Worm (Caenorhabditis elegans): ENCODE measurements around the gene K05F1.1.
A peak's percentile ranks its signal among the peaks of the same experiment; 100 is the strongest.
"Not testable (repeated sequence)": the region's sequence is repeated elsewhere in the genome, so short reads cannot be mapped to it uniquely, and the experiment has no call there.

Gene K05F1.1

DNA sequence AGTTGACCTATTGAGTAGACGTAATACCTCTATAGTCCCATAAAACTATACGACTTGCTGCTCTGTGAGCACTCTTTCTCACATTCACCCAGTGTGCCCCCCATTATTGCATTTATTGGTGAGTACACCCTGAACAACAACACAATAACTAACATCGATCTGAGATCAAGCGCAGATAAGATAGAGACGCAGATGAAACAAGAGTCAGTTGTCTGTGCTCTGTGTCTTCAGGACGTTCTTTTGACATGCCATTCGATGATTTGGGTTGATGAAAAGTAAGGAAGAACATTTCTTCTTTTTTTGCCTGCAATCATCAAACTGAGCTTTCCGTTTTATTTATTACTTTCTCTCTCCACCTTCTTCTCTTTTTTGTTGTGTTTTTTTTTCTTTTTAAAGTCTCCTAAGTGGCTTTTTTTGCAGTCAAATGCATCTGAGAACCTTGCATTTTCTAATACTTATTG is 10.8 kb upstream of the K05F1.1 start, which contains the start of gene lect-2:
lect-2 (plus strand) TSS at position 411 of the 461 bp plus-strand sequence.
- TF ChIP-seq W03F9.2 (tag; optimal IDR thresholded peaks at IDR 0.05) (no peak), dao-5 (tag; optimal IDR thresholded peaks at IDR 0.05) (no peak), him-1 (tag; optimal IDR thresholded peaks at IDR 0.05) (no peak)

DNA sequence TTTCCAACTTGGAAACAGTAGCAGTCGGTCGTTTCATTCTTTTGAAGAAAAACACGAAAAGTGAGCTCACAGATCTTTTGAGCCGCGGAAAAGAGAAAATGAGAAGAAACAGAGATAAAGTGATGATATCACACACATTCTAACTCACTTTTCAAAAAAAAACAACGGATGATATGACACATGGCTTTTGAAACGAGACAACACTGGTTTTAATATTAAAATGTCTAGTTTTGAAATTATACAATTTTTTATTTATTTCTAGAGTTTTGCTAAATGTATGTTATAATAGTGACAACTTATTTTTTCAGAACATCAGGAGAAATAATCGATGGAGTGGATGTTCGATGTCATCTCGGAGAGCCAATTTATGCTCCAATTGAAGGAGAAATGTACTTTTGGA is 8.7 kb upstream of the K05F1.1 start, which contains the start of gene K05F1.14:
K05F1.14 (minus strand) TSS at position 101 of the 400 bp plus-strand sequence.
- TF ChIP-seq him-1 (tag; optimal IDR thresholded peaks at IDR 0.05) (no peak), W03F9.2 (tag; optimal IDR thresholded peaks at IDR 0.05) (no peak)

DNA sequence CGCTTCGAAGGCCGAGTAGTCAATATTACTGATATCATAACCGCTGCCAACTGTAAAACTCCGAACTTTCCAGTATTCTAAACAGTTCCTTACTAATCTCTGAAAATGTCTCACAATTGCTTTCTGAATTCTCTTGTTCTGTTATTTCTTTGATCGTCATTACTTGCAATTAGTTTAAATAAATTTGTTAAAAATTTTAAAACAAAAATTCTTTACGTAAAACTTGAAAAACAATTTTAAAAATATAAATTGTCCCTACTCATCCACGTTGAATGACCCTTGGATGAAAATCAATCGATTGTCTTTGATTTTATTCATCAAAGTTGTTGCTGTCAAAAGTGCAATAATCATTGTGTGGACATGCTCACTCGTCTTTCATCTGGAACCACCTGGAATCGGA is 7.0 kb upstream of the K05F1.1 start, which contains the start of gene acdh-8:
acdh-8 (plus strand) TSS at position 301 of the 400 bp plus-strand sequence.
- TF ChIP-seq dao-5 (tag; optimal IDR thresholded peaks at IDR 0.05): no peak
- TF ChIP-seq W03F9.2 (tag; optimal IDR thresholded peaks at IDR 0.05): no peak
- no peak for TF ChIP-seq him-1 (tag; optimal IDR thresholded peaks at IDR 0.05)

DNA sequence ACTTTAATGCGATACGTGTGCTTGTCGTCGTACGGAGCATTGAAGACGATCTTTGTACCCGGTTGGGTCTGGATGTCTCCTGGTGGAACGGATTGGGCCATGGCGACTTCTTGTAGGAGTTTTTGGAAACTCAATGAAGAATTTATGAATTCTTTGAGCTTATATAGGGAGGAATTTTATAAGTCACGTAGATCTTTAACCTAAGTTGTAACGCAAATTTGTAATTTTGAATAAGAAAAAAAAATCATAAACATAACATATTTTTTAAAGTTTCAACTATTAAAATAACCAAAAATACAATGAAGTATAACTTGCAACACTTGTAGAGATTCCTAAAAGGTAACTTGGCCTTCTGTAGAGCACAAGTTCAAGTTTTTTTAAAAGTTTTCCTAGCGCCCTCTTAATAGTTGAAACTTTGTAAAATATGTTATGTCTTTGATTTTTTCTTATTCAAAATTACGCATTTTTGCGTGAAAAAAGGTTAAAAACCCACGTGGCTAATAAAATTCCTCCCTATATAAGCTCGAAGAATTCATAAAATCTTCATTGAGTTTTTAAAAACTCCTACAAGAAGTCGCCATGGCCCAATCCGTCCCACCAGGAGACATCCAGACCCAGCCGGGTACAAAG is 3.7 kb upstream of the K05F1.1 start, which contains the start of the genes msp-63 and msp-142:
msp-63 (minus strand) TSS at position 101 of the 630 bp plus-strand sequence.
msp-142 (plus strand) TSS at position 580 of the 630 bp plus-strand sequence.
- TF ChIP-seq him-1 (tag; optimal IDR thresholded peaks at IDR 0.05) (no peak), dao-5 (tag; optimal IDR thresholded peaks at IDR 0.05) (no peak), W03F9.2 (tag; optimal IDR thresholded peaks at IDR 0.05) (no peak)

DNA sequence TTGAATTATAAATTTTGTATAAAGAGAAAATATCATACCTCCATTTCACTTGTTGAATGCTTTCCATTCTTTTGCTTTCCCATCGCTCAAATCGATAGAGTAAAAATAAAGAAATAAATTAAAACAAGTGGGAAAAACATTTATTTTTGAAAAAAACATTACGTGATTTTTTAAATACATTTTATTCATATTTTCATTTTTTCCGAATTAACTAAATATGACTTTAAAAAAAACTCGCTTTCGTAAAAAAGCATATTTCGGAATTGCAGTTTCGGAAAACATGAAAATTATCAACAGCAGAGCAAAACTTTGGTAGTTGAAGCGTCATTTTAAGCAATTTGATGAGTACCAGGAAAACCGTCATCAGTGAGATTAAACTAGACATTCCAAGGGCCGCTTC is 1.6 kb upstream of the K05F1.1 start, which contains the start of gene K05F1.8:
K05F1.8 (minus strand) TSS at position 101 of the 400 bp plus-strand sequence.
- TF ChIP-seq dao-5 (tag; optimal IDR thresholded peaks at IDR 0.05): no peak
- no peak for TF ChIP-seq him-1 (tag; optimal IDR thresholded peaks at IDR 0.05)
- TF ChIP-seq W03F9.2 (tag; optimal IDR thresholded peaks at IDR 0.05): no peak

DNA sequence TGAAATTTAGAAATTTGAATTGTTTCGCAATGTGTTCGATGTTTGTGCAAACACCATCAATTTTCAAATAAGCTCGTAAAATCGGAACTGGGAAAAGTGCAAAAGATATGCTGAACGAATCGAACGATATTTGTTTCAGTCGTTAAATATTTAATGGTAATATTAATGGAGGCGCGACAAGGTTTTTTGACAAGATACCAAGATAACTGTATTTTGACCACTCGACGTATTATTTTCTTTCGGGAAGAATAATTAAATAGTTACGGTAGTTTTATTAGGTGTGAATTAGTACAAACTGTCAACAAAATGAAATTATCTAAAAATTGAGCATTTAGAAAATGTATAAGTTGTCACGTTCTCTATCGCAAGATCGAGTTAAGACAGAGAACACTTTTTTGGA is 3.1 kb downstream of the K05F1.1 start:
- no peak for TF ChIP-seq dao-5 (tag; optimal IDR thresholded peaks at IDR 0.05)
- no peak for TF ChIP-seq W03F9.2 (tag; optimal IDR thresholded peaks at IDR 0.05)
- no peak for TF ChIP-seq him-1 (tag; optimal IDR thresholded peaks at IDR 0.05)

DNA sequence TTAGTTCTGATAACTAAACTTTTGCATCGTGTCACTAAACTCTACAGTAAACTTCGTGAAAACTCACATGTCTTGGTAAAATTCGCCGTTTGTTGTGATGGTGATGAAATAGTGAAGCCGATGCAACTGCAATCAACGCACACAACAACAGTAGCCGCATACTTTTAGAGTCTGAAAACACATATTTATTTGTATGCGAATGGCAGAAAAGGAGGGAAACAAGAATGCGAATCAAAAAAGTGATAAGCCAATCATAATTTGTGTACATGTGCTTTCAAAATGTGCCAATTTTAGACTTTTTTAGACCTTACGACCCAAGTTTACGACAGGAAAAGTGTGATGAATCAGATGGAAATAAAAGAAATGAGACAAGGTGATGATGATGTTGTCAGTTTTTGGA is 4.1 kb downstream of the K05F1.1 start, which contains the start of gene K05F1.10:
K05F1.10 (minus strand) TSS at position 171 of the 400 bp plus-strand sequence.
- TF ChIP-seq dao-5 (tag; optimal IDR thresholded peaks at IDR 0.05) (no peak), him-1 (tag; optimal IDR thresholded peaks at IDR 0.05) (no peak), W03F9.2 (tag; optimal IDR thresholded peaks at IDR 0.05) (no peak)

DNA sequence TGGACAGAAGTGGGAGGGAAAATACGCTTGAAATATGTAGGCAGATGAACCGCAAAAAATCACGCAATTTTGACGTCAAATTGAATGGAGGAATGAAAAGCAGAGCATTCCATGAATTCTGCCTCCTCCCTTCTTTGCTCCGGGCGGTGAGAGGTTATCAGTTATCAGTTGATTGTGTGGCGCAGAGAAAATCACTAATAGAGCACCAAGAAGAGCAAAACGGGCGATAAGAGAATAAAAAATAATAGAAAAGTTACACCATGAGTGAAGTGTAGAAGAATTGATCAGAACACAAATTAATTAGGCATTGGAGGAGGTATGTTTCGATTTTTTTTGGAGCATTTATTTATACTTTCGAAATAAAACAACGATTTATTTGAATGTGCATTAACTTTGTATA is 5.4 kb downstream of the K05F1.1 start:
- TF ChIP-seq dao-5 (tag; optimal IDR thresholded peaks at IDR 0.05): no peak
- no peak for TF ChIP-seq him-1 (tag; optimal IDR thresholded peaks at IDR 0.05)
- no peak for TF ChIP-seq W03F9.2 (tag; optimal IDR thresholded peaks at IDR 0.05)

DNA sequence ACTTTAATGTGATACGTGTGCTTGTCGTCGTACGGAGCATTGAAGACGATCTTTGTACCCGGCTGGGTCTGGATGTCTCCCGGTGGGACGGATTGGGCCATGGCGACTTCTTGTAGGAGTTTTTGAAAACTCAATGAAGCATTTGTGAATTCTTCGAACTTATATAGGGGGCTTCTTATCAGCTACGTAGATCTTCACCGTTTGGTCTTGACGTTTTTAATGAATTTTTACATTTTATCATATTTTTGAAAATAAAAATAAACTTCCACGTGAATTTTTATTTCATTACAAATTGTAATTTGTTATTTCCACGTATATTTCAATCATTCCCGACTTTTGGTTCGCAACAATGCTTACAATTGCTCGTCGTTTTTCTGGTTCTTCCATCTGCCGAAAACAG is 9.0 kb downstream of the K05F1.1 start, which contains the start of the genes msp-64 and ZK1248.5:
msp-64 (minus strand) TSS at position 101 of the 400 bp plus-strand sequence.
ZK1248.5 (plus strand) TSS at position 285 of the 400 bp plus-strand sequence.
- TF ChIP-seq him-1 (tag; optimal IDR thresholded peaks at IDR 0.05) (no peak), dao-5 (tag; optimal IDR thresholded peaks at IDR 0.05) (no peak)

DNA sequence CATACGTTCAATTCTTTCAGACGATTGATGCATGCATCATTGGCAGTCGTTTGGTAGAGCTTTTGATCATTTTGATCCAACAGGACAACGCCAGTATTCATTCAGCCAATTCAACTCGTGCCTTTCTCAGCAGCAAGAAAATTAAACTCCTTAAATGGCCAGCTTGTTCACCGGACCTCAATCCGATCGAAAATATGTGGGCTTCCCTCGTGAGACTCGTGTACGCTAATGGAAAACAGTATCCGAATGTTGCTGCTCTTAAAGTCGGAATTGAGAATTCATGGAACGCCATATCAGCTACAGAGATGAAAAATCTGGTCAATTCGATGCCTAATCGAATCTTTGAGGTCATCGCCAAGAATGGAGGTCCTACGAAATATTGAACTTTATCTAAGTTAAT is 14.2 kb downstream of the K05F1.1 start, which contains the start of gene wago-5:
wago-5 (minus strand) TSS at position 101 of the 400 bp plus-strand sequence.
- not testable (repeated sequence) for TF ChIP-seq dao-5, him-1, W03F9.2 (tag; optimal IDR thresholded peaks at IDR 0.05)

DNA sequence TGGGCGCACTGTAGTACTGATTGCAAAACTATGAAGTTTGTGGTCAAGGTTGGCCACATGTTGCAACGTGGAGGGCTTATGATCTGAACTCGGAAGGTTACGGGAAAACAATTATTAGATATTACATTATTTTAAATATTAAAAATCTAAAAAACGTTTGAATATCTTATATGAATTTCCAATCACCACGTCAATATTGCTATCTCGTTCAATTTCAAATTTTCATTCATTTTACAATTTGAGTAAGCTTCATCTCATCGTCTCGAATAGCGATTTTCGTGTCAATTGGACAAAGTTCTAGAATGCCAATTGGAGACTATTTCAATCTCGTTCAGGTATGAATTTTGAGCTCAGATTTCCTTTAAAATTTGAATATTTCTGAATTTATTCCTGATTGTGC is 15.2 kb downstream of the K05F1.1 start, which contains the start of gene ZK1248.20:
ZK1248.20 (plus strand) TSS at position 301 of the 400 bp plus-strand sequence.
- TF ChIP-seq W03F9.2 (tag; optimal IDR thresholded peaks at IDR 0.05) (no peak), him-1 (tag; optimal IDR thresholded peaks at IDR 0.05) (no peak), dao-5 (tag; optimal IDR thresholded peaks at IDR 0.05) (no peak)

DNA sequence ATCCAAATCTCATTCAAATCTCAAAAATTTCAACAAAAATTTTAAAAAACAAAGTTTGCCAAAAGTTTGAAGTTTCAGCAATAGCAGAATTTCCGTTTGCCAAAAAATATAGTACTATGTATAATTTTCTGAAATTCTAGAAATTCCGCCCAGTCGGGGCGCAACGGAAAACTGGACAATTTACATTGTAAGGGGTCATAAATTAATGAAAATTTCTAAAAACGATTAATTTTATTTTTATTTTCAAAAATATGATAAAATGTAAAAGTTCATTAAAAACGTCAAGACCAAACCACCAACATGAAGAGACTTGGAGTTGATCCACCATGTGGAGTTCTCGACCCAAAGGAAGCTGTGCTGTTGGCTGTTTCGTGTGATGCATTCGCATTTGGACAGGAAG is 17.1 kb downstream of the K05F1.1 start, which contains the start of gene ZK1248.4:
ZK1248.4 (plus strand) TSS at position 301 of the 400 bp plus-strand sequence.
- no peak for TF ChIP-seq dao-5 (tag; optimal IDR thresholded peaks at IDR 0.05)
- TF ChIP-seq W03F9.2 (tag; optimal IDR thresholded peaks at IDR 0.05): no peak
- no peak for TF ChIP-seq him-1 (tag; optimal IDR thresholded peaks at IDR 0.05)

DNA sequence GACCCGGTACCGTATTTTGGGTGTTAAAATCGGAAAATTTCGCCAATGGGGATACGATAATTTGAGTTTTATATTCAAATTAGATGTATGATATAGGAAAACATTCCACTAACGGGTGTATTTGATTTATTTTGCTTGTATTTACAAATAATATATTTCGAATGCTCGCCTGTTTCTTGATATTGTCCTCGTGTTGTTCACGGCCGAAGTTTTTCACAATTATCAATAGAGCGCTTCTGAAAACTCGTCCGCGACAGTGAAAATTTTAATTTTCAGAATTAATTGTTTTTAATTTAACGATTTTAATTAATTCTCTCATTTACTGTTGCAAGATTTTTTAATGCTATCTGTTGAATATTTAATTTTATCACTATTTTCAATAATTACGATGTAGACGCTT is 18.5 kb downstream of the K05F1.1 start:
- peak; percentile 61 for TF ChIP-seq W03F9.2 (tag; optimal IDR thresholded peaks at IDR 0.05)
- no peak for TF ChIP-seq dao-5 (tag; optimal IDR thresholded peaks at IDR 0.05)

DNA sequence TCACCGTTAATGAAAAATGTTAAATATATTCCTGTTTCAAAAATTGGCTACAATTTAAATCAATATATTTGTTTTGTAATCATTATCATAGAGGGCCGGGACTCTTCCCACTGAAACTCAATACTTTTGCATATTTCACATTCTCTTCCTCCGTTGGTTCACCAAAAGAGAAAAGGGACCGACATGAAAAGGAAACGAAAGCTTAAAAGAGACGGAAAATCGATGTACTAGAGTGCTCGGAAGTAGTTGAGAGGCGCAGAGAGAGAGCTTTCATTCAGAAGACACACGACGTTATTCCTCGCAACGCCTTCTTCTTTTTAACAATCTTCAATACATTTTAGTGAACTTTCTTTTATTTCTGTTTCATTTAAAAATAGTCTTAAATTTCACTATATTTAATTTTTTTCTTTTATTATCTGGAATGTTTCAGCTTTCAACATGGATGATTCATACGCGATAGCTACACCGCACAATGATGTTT is 19.1 kb downstream of the K05F1.1 start, which contains the start of gene ehs-1:
ehs-1 (plus strand) TSS at position 431 of the 481 bp plus-strand sequence.
- TF ChIP-seq W03F9.2 (tag; optimal IDR thresholded peaks at IDR 0.05) (no peak), dao-5 (tag; optimal IDR thresholded peaks at IDR 0.05) (no peak), him-1 (tag; optimal IDR thresholded peaks at IDR 0.05) (no peak)
